Worm (Caenorhabditis elegans) whole organism, midembryonic: ENCODE measurements around the gene B0495.9.
A peak's percentile ranks its signal among the peaks of the same experiment; 100 is the strongest.

Experiments
- T22C8.4 ChIP-seq: fragments of 200-800 bp; sonication (Bioruptor generic); IDR thresholded peaks from 2 replicates; pipeline ENCODE4 v1.3.6; 2022; ENCODE audit warnings: missing genetic modification characterization, missing compliant biosample characterization
- cog-1 ChIP-seq: sonication (generic microtip); optimal IDR thresholded peaks from 2 replicates; lab custom pipeline; 2016; ENCODE audit warnings: missing genetic modification characterization, missing compliant biosample characterization
- flt-1 ChIP-seq: fragments of 200-800 bp; sonication (Bioruptor generic); IDR thresholded peaks from 2 replicates; pipeline ENCODE4 v1.3.6; 2022; ENCODE audit warnings: missing genetic modification characterization, missing compliant biosample characterization
- klf-2 ChIP-seq: fragments of 200-800 bp; sonication (Bioruptor generic); conservative IDR thresholded peaks from 2 replicates; pipeline ENCODE4 v1.3.6; 2022; ENCODE audit warnings: missing genetic modification reagents, missing genetic modification characterization, missing compliant biosample characterization
- med-1 ChIP-seq: sonication (generic microtip); optimal IDR thresholded peaks from 2 replicates; lab custom pipeline; 2017; ENCODE audit warnings: missing genetic modification characterization, mild to moderate bottlenecking, missing compliant biosample characterization, antibody characterized with exemption, missing genetic modification reagents; ENCODE audit not compliant: insufficient read depth
- ref-1 ChIP-seq: fragments of 200-800 bp; sonication (Bioruptor generic); conservative IDR thresholded peaks from 2 replicates; pipeline ENCODE4 v1.3.6; 2022; ENCODE audit warnings: missing genetic modification reagents, missing genetic modification characterization, missing compliant biosample characterization
- tab-1 ChIP-seq: fragments of 200-800 bp; sonication (Bioruptor generic); IDR thresholded peaks from 2 replicates; pipeline ENCODE4 v1.3.6; 2022; ENCODE audit warnings: missing genetic modification characterization, missing compliant biosample characterization
- ztf-23 ChIP-seq: fragments of 200-800 bp; sonication (Bioruptor generic); IDR thresholded peaks from 2 replicates; pipeline ENCODE4 v1.3.6; 2022; ENCODE audit warnings: missing genetic modification reagents, missing genetic modification characterization, missing compliant biosample characterization
- ztf-29 ChIP-seq: fragments of 200-800 bp; sonication (Bioruptor generic); IDR thresholded peaks from 2 replicates; pipeline ENCODE4 v1.3.6; 2022; ENCODE audit warnings: missing genetic modification reagents, missing genetic modification characterization, missing compliant biosample characterization

DNA sequence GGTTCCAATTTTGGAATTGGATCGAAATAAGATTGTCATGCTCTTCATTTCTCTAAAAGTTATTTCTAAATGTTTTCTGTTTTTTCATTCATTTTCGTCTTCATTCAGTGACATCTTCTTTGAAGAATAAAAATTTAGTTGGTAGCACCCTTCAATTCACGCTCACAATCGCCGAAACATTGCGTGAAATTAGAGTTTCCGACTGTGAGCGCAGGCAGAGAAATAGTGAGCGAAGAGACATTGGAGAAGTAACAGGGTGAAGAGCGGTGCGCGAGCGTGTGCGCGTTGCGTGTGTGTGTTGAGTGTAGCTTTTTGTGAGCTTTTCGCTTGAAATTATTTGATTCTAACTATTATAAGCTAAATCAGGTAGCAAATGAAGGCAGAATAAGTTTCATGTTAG lies 39.1 kb downstream of the B0495.9 start:
- TF ChIP-seq T22C8.4 (GFP tag; lab: Robert Waterston, UW) (no peak), flt-1 (GFP tag; lab: Robert Waterston, UW) (peak; percentile 54; the same call in 1 of the 2 replicates), cog-1 (no peak), ztf-29 (no peak), med-1 (GFP tag; lab: Kevin White, UChicago) (no peak), ref-1 (no peak), klf-2 (GFP tag; lab: Robert Waterston, UW) (no peak), ztf-23 (GFP tag; lab: Robert Waterston, UW) (no peak), tab-1 (GFP tag; lab: Robert Waterston, UW) (0 out of 2 replicates have a peak, but pooled peaks have one; percentile 46)
